Worm (Caenorhabditis elegans): ENCODE data around the gene F02C12.3.

DNA sequence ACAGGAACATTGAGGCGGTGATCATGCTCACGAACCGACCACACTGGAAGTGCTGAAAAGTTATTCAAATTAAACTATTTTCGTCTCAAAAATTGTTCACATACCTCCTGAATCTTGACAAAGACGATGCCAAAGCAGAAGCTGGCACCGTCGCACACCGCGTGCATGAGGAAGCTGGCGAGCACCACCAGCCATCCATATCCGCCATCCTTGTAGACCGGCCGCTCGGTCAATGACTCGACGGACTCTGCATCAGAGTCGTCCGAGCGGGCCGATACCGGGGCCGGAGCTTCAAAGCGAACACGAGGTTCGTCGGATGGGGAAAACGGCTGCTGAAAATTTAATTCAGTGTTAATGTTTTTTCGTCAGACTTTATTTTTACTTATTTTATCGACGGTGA is 20.6 kb upstream of the F02C12.3 start:
- TF ChIP-seq ets-7 (tag; optimal IDR thresholded peaks at IDR 0.05), result no peak
- TF ChIP-seq hnd-1 (tag; optimal IDR thresholded peaks at IDR 0.05), result no peak
- TF ChIP-seq ama-1 (optimal IDR thresholded peaks at IDR 0.05), result no peak
- no peak for TF ChIP-seq tbx-37 (GFP tag; conservative IDR thresholded peaks at IDR 0.05)
- TF ChIP-seq B0310.2 (tag; optimal IDR thresholded peaks at IDR 0.05), result no peak
- TF ChIP-seq F13C5.2 (tag; optimal IDR thresholded peaks at IDR 0.05), result no peak
- TF ChIP-seq ceh-13 (GFP tag; optimal IDR thresholded peaks at IDR 0.05), result no peak
- no peak for TF ChIP-seq hmg-4 (GFP tag; optimal IDR thresholded peaks at IDR 0.05)
- TF ChIP-seq hmbx-1 (tag; optimal IDR thresholded peaks at IDR 0.05), result no peak
- TF ChIP-seq scrt-1 (GFP tag; IDR thresholded peaks at IDR 0.05), result no peak
- no peak for TF ChIP-seq flt-1 (GFP tag; IDR thresholded peaks at IDR 0.05)
- no peak for TF ChIP-seq pes-1 (GFP tag; IDR thresholded peaks at IDR 0.05)
